Worm (Caenorhabditis elegans): ENCODE results near the gene psa-3.

- TF ChIP-seq flt-1 (GFP tag; IDR thresholded peaks at IDR 0.05) (no peak), klf-2 (GFP tag; conservative IDR thresholded peaks at IDR 0.05) (no peak), tab-1 (GFP tag; IDR thresholded peaks at IDR 0.05) (no peak), ztf-29 (GFP tag; IDR thresholded peaks at IDR 0.05) (no peak), ref-1 (GFP tag; conservative IDR thresholded peaks at IDR 0.05) (no peak), cog-1 (tag; optimal IDR thresholded peaks at IDR 0.05) (no peak)
These were observed 7.5 kb downstream of the psa-3 start, which contains the start of gene pqn-36 for ce11 chrX:15415226-15415625.

Measured in whole organism, midembryonic.